Worm (Caenorhabditis elegans): ENCODE results near the gene taf-6.2.

taf-6.2 gene

ce11 chrIV:3654823-3655222, 39.7 kb downstream of the taf-6.2 start:
- no peak for TF ChIP-seq lin-32 (GFP tag; optimal IDR thresholded peaks at IDR 0.05)
- no peak for TF ChIP-seq lsy-2 (tag; optimal IDR thresholded peaks at IDR 0.05)
- no peak for TF ChIP-seq nhr-237 (tag; optimal IDR thresholded peaks at IDR 0.05)
- TF ChIP-seq hlh-1 (tag; optimal IDR thresholded peaks at IDR 0.05) = peak; percentile 58
- no peak for TF ChIP-seq zip-8 (tag; optimal IDR thresholded peaks at IDR 0.05)
- no peak for TF ChIP-seq ces-1 (GFP tag; optimal IDR thresholded peaks at IDR 0.05)
- TF ChIP-seq nhr-12 (tag; optimal IDR thresholded peaks at IDR 0.05) = no peak
- TF ChIP-seq nhr-2 (tag; optimal IDR thresholded peaks at IDR 0.05) = no peak

ce11 chrIV:3654214-3654613, 40.3 kb downstream of the taf-6.2 start:
- TF ChIP-seq nhr-12 (tag; optimal IDR thresholded peaks at IDR 0.05) (no peak), snpc-4 (tag; optimal IDR thresholded peaks at IDR 0.05) (no peak), unc-120 (tag; optimal IDR thresholded peaks at IDR 0.05; ENCODE audit: poor library complexity, severe bottlenecking) (peak; percentile 76), hlh-1 (tag; optimal IDR thresholded peaks at IDR 0.05) (peak; percentile 80), unc-62 (GFP tag; optimal IDR thresholded peaks at IDR 0.05) (peak; percentile 64)

- TF ChIP-seq unc-62 (GFP tag; optimal IDR thresholded peaks at IDR 0.05) = peak; percentile 40
- no peak for TF ChIP-seq tbx-8 (GFP tag; optimal IDR thresholded peaks at IDR 0.05)
- TF ChIP-seq M03D4.4 (tag; optimal IDR thresholded peaks at IDR 0.05) = no peak
- TF ChIP-seq elt-1 (tag; optimal IDR thresholded peaks at IDR 0.05; ENCODE audit: borderline replicate concordance, insufficient read depth) = no peak
- TF ChIP-seq pha-4 (tag; optimal IDR thresholded peaks at IDR 0.05) = peak; percentile 22
- no peak for TF ChIP-seq nhr-2 (tag; optimal IDR thresholded peaks at IDR 0.05)
- no peak for TF ChIP-seq nhr-12 (tag; optimal IDR thresholded peaks at IDR 0.05)
- TF ChIP-seq ceh-43 (GFP tag; optimal IDR thresholded peaks at IDR 0.05) = no peak
- TF ChIP-seq elt-3 (tag; optimal IDR thresholded peaks at IDR 0.05) = peak; percentile 25
- TF ChIP-seq lsy-2 (tag; optimal IDR thresholded peaks at IDR 0.05) = peak; percentile 15
- TF ChIP-seq cnd-1 (tag; optimal IDR thresholded peaks at IDR 0.05) = no peak
These were observed 41.1 kb downstream of the taf-6.2 start for ce11 chrIV:3653420-3653823.

ce11 chrIV:3652784-3653383, 41.6 kb downstream of the taf-6.2 start:
- peak; percentile 4 for TF ChIP-seq hlh-1 (tag; optimal IDR thresholded peaks at IDR 0.05)
- TF ChIP-seq ceh-83 (GFP tag; optimal IDR thresholded peaks at IDR 0.05) = no peak
- TF ChIP-seq mab-5 (tag; optimal IDR thresholded peaks at IDR 0.05) = no peak

DNA sequence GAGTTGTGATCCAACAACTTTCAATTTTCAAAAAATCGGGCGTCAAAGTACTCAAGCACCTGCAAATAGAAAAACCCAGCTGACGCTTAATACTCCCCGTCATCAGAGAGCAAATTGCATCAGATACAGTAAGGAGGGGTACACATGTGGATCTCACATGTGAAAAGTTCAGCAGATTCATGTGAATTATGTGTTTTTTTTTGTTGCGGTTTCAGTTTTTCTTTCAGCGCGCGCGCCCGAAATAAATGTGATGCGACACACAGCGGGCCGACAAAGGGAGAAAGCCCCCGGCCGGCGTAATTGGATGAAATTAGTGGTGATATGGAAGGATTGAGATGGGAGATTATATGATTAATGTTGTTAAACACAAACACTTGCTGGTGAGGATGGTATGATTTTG, 42.3 kb downstream of the taf-6.2 start:
- no peak for TF ChIP-seq unc-120 (tag; optimal IDR thresholded peaks at IDR 0.05; ENCODE audit: poor library complexity, severe bottlenecking)
- no peak for TF ChIP-seq elt-3 (tag; optimal IDR thresholded peaks at IDR 0.05)
- no peak for TF ChIP-seq nhr-237 (tag; optimal IDR thresholded peaks at IDR 0.05)
- no peak for TF ChIP-seq ham-2 (GFP tag; optimal IDR thresholded peaks at IDR 0.05)
- no peak for TF ChIP-seq blmp-1 (tag; optimal IDR thresholded peaks at IDR 0.05)
- no peak for TF ChIP-seq mep-1 (tag; optimal IDR thresholded peaks at IDR 0.05)
- no peak for TF ChIP-seq drap-1 (GFP tag; optimal IDR thresholded peaks at IDR 0.05)
- TF ChIP-seq unc-39 (tag; optimal IDR thresholded peaks at IDR 0.05) = no peak
- no peak for TF ChIP-seq lin-32 (GFP tag; optimal IDR thresholded peaks at IDR 0.05)
- TF ChIP-seq hlh-1 (tag; optimal IDR thresholded peaks at IDR 0.05) = no peak
- no peak for TF ChIP-seq elt-1 (tag; optimal IDR thresholded peaks at IDR 0.05; ENCODE audit: borderline replicate concordance, insufficient read depth)
- no peak for TF ChIP-seq nhr-28 (tag; optimal IDR thresholded peaks at IDR 0.05)
- TF ChIP-seq snpc-4 (tag; optimal IDR thresholded peaks at IDR 0.05) = no peak
- TF ChIP-seq lsy-2 (tag; optimal IDR thresholded peaks at IDR 0.05) = no peak
- no peak for TF ChIP-seq tbx-8 (GFP tag; optimal IDR thresholded peaks at IDR 0.05)
- TF ChIP-seq ceh-39 (tag; optimal IDR thresholded peaks at IDR 0.05) = no peak
- TF ChIP-seq mab-5 (tag; optimal IDR thresholded peaks at IDR 0.05) = no peak
- TF ChIP-seq unc-62 (GFP tag; optimal IDR thresholded peaks at IDR 0.05) = no peak

ce11 chrIV:3648634-3649240, 45.8 kb downstream of the taf-6.2 start, which contains the start of gene CC8.2:
Gene CC8.2 (minus strand): TSS chrIV:3648684.
- TF ChIP-seq M03D4.4 (tag; optimal IDR thresholded peaks at IDR 0.05) (peak; percentile 6), ham-2 (GFP tag; optimal IDR thresholded peaks at IDR 0.05) (peak; percentile 15), sptf-1 (tag; optimal IDR thresholded peaks at IDR 0.05) (no peak)
